Fruit fly (Drosophila melanogaster) whole organism: ENCODE measurements around the gene CG12398.

ENCODE experiments used
- CG8478 ChIP-seq: fragments of >200 bp; optimal IDR thresholded peaks from 2 replicates; lab custom pipeline; 2018; ENCODE audit warnings: inconsistent platforms
- pan ChIP-seq: fragments of >200 bp; optimal IDR thresholded peaks from 2 replicates; lab custom pipeline; 2017

- TF ChIP-seq CG8478 (lab: Kevin White, UChicago) (no peak), pan (lab: Kevin White, UChicago) (no peak)
Observed at dm6 chrX:14868414-14868813, 45.2 kb downstream of the CG12398 start.
